Worm (Caenorhabditis elegans): Measurements from ENCODE around the gene ZC262.2.
"Not testable (repeated sequence)": the region's sequence is repeated elsewhere in the genome, so short reads cannot be mapped to it uniquely, and the experiment has no call there.

Gene ZC262.2

DNA sequence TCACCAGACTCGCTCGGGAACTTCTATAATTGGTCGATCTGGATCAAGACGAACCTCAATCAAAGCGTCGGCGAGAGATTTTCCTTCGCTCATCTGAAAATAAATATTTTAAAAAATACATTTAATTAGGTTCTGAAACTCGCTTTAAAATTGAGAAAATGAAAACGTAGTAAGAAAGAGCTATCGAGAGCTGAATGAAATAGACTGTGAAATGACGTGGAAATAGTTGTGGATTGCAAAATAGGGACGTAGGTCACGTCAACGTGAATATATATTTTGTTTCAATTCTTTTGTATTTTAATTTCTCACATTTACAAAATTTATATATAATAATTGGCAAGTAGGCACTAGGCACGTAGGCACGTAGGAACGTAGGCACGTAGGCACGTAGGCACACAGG, 2.6 kb downstream of the ZC262.2 start, which contains the start of gene ZC262.4:
Gene ZC262.4, minus strand, starts transcription at position 101 of the 400 bp plus-strand sequence.
- no peak for TF ChIP-seq him-1 (tag; optimal IDR thresholded peaks at IDR 0.05)
- TF ChIP-seq W03F9.2 (tag; optimal IDR thresholded peaks at IDR 0.05), result no peak
- no peak for TF ChIP-seq dao-5 (tag; optimal IDR thresholded peaks at IDR 0.05)

ce11 chrIII:8339372-8339771, 7.5 kb downstream of the ZC262.2 start, which contains the start of gene clc-28:
Gene clc-28 (minus strand): TSS chrIII:8339472.
- TF ChIP-seq him-1, dao-5, W03F9.2 (tag; optimal IDR thresholded peaks at IDR 0.05): not testable (repeated sequence)

DNA sequence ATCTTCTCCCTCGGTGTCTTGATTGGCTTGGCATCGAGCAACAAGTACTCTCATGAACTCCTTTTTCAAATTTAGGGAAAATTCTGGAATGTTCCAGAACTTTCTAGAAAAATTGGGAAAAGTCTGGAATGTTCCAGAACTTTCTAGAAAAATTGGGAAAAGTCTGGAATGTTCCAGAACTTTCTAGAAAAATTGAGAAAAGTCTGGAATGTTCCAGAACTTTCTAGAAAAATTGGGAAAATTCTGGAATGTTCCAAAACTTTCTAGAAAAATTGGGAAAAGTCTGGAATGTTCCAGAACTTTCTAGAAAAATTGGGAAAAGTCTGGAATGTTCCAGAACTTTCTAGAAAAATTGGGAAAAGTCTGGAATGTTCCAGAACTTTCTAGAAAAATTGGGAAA, 12.4 kb downstream of the ZC262.2 start, which contains the start of gene ZC262.7:
Gene ZC262.7, minus strand, starts transcription at position 54 of the 400 bp plus-strand sequence.
- not testable (repeated sequence) for TF ChIP-seq him-1, W03F9.2, dao-5 (tag; optimal IDR thresholded peaks at IDR 0.05)

ce11 chrIII:8347822-8348221, 16.0 kb downstream of the ZC262.2 start, which contains the start of gene clc-29:
Gene clc-29 (minus strand): TSS chrIII:8347922.
- TF ChIP-seq dao-5, him-1, W03F9.2 (tag; optimal IDR thresholded peaks at IDR 0.05): not testable (repeated sequence)

DNA sequence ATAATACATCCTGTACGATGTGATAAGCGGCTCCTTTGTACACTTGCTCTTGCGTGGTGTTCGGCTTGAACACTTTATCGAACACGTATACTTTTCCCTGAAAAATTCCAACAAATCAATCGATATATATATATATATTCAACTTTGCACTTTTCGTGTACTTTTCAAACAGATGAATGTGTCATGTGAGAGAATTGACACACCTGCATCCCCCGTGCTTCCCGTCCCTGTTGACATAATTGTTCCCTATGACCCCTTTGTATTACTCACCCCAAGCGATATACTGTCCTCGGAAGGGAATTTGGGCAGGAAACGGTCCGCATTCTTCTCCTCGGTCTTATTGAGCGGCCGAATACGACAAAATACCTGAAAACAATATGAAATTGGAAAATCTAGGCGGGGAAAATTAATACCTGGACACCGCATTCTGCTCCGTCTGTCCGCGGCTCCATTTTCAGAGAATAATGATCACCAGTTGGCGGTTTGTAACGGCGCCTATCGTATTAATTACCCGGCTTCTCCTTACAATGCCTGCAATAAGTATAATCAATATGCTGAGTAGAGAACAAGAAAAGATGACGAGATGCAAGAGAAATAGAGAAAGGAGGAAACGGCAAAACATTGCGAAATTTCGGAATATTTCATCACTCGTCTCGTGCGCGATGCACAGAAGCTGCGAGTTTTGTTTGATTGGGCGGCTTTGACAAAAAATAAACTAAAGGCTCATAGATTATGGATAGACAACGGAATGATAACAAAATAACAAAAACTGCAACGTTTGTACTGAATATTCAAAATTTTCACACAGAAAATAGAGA, 23.0 kb downstream of the ZC262.2 start, which contains the start of gene unc-116:
Gene unc-116, minus strand, starts transcription at position 531 of the 818 bp plus-strand sequence.
- TF ChIP-seq him-1 (tag; optimal IDR thresholded peaks at IDR 0.05), result peak; percentile 17
- TF ChIP-seq dao-5 (tag; optimal IDR thresholded peaks at IDR 0.05), result no peak

ce11 chrIII:8355462-8355815, 23.6 kb downstream of the ZC262.2 start:
- TF ChIP-seq W03F9.2 (tag; optimal IDR thresholded peaks at IDR 0.05), result no peak
- no peak for TF ChIP-seq dao-5 (tag; optimal IDR thresholded peaks at IDR 0.05)
- no peak for TF ChIP-seq him-1 (tag; optimal IDR thresholded peaks at IDR 0.05)

DNA sequence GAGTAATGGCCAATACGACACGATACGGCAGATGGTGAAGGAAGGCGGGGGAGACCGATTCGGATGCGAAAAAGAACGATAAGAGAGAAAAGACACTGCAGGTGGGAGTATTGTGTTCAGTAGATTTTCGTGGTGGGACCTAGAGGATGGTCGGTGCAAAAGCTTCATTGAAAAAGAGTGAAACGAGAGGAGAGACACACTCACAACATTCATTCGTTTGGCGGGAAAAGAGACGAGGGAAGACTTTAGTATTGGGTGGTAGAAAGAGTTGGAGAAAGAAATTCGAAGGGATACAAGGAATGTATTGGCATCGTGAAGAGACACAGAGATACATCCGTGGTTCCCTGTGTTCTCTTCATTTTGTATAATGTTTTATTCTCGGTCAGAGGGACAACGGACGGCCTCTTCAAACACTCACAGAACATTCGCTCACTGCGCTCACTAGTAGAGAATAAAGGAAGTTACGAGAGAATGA, 24.6 kb downstream of the ZC262.2 start:
- no peak for TF ChIP-seq dao-5 (tag; optimal IDR thresholded peaks at IDR 0.05)
- no peak for TF ChIP-seq him-1 (tag; optimal IDR thresholded peaks at IDR 0.05)
- peak; percentile 46 for TF ChIP-seq W03F9.2 (tag; optimal IDR thresholded peaks at IDR 0.05)

- no peak for TF ChIP-seq him-1 (tag; optimal IDR thresholded peaks at IDR 0.05)
- TF ChIP-seq W03F9.2 (tag; optimal IDR thresholded peaks at IDR 0.05), result peak; percentile 65
- TF ChIP-seq dao-5 (tag; optimal IDR thresholded peaks at IDR 0.05), result no peak
These were observed 26.4 kb downstream of the ZC262.2 start, which contains the start of the genes R05D3.8 and rfp-1 for ce11 chrIII:8358213-8358672. Gene R05D3.8 (minus strand): TSS chrIII:8358327. Gene rfp-1 (plus strand): TSS chrIII:8358622.

DNA sequence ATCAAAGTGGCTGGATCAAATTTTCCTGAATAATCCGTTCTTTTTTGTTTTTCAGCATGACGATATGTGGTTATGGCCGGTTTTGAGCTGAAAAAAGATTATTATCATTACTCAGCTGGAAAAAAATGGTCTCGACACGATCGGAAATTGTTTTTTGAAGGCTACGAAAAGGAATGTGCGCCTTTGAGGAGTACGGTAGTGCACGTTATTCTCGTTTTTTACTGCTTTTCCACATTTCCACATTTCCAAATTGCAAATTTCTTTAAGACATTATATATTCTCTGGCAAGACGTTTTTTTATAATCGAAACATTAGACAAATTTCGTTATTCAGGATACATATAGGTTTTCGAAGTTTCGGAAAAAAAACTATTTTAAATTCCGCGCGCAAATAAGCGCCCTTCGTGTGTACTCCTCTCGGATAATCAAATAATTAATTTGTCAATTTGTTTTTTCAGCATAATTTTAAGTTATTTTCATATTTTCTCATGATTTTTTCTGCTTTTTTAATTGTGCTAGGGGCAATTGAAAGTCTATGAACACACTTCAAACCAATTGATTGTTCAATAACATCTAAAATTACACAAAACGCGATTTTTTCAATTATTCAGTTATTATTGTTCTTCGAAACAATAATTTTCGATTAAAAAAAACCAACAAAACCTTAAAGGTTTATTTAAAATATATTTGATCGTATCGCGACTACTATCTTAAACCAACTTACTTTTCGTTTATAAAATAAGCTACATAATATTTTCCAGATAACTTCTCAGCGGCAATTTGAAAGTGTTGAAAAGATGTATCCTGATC, 31.6 kb downstream of the ZC262.2 start, which contains the start of gene R05D3.3:
Gene R05D3.3, plus strand, starts transcription at position 759 of the 809 bp plus-strand sequence.
- TF ChIP-seq W03F9.2 (tag; optimal IDR thresholded peaks at IDR 0.05), result no peak
- TF ChIP-seq him-1 (tag; optimal IDR thresholded peaks at IDR 0.05), result no peak
- no peak for TF ChIP-seq dao-5 (tag; optimal IDR thresholded peaks at IDR 0.05)

- TF ChIP-seq dao-5 (tag; optimal IDR thresholded peaks at IDR 0.05) (no peak), him-1 (tag; optimal IDR thresholded peaks at IDR 0.05) (no peak), W03F9.2 (tag; optimal IDR thresholded peaks at IDR 0.05) (no peak)
These were observed 36.8 kb downstream of the ZC262.2 start, which contains the start of gene R05D3.9 for ce11 chrIII:8368619-8369018. Gene R05D3.9 (minus strand): TSS chrIII:8368719.

DNA sequence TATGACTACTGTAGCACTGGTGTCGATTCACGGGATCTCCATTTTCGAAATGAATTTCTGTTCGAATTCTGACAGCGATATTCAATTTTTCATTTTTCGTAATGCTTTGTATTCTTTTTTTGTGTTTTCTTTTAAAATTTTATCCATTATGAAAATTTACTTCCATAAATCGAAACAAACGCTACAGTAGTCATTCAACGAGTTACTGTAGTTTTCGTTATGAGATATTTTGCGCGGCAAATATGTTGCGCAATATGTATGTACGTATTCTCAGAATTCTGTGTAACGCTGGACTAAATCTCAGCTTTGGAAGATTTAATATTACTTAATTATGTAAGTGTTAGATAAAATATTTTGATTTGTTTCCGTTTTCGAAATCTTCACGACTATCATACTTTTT, 37.3 kb downstream of the ZC262.2 start:
- TF ChIP-seq W03F9.2 (tag; optimal IDR thresholded peaks at IDR 0.05) (no peak), him-1 (tag; optimal IDR thresholded peaks at IDR 0.05) (no peak), dao-5 (tag; optimal IDR thresholded peaks at IDR 0.05) (no peak)

- TF ChIP-seq dao-5 (tag; optimal IDR thresholded peaks at IDR 0.05) (no peak), W03F9.2 (tag; optimal IDR thresholded peaks at IDR 0.05) (no peak), him-1 (tag; optimal IDR thresholded peaks at IDR 0.05) (no peak)
These were observed 38.3 kb downstream of the ZC262.2 start for ce11 chrIII:8370188-8370587.

ce11 chrIII:8370846-8371257, 39.0 kb downstream of the ZC262.2 start:
- TF ChIP-seq him-1 (tag; optimal IDR thresholded peaks at IDR 0.05) (no peak), W03F9.2 (tag; optimal IDR thresholded peaks at IDR 0.05) (peak; percentile 26), dao-5 (tag; optimal IDR thresholded peaks at IDR 0.05) (no peak)

Measured in whole organism, L4/young adult.